Fruit fly (Drosophila melanogaster) whole organism, embryonic: ENCODE data around the gene CSN5.

Experiments
- Awh ChIP-seq: fragments of 200-800 bp; sonication (Bioruptor generic); IDR thresholded peaks from 2 replicates; pipeline ENCODE4, ENCODE4 v1.3.6; 2022; ENCODE audit warnings: missing biosample characterization, missing genetic modification characterization
- CG10209 ChIP-seq: fragments of 200-800 bp; sonication (Bioruptor generic); optimal IDR thresholded peaks from 3 replicates; lab custom pipeline; 2017; ENCODE audit warnings: missing biosample characterization, mild to moderate bottlenecking, missing genetic modification characterization, missing genetic modification reagents
- CG11504 ChIP-seq: fragments of 200-800 bp; sonication (Bioruptor generic); optimal IDR thresholded peaks from 3 replicates; lab custom pipeline; 2019; ENCODE audit warnings: missing biosample characterization, mild to moderate bottlenecking, missing genetic modification characterization, moderate library complexity
- CG12299 ChIP-seq: fragments of 200-800 bp; sonication (Bioruptor generic); optimal IDR thresholded peaks from 2 replicates; lab custom pipeline; 2018; ENCODE audit warnings: missing biosample characterization, mild to moderate bottlenecking, missing genetic modification characterization
- CG17359 ChIP-seq: fragments of 200-800 bp; sonication (Bioruptor generic); optimal IDR thresholded peaks from 3 replicates; lab custom pipeline; 2018; ENCODE audit warnings: missing biosample characterization, mild to moderate bottlenecking, missing genetic modification characterization, moderate library complexity
- CG1792 ChIP-seq: fragments of 200-800 bp; sonication (Bioruptor generic); optimal IDR thresholded peaks from 2 replicates; lab custom pipeline; 2016; ENCODE audit warnings: missing biosample characterization, missing genetic modification characterization
- CG2129 ChIP-seq: fragments of 200-800 bp; sonication (Bioruptor generic); IDR thresholded peaks from 2 replicates; pipeline ENCODE4 v1.3.6; 2022; ENCODE audit warnings: missing biosample characterization, missing genetic modification characterization; ENCODE audit not compliant: partially characterized antibody
- CG3065 ChIP-seq: fragments of 200-800 bp; sonication (Bioruptor generic); optimal IDR thresholded peaks from 2 replicates; lab custom pipeline; 2016; ENCODE audit warnings: missing biosample characterization, missing genetic modification characterization
- CG31441 ChIP-seq: fragments of 200-800 bp; sonication (Bioruptor generic); IDR thresholded peaks from 2 replicates; pipeline ENCODE4 v1.3.6; 2022; ENCODE audit warnings: missing biosample characterization, missing genetic modification characterization
- CG3407 ChIP-seq: fragments of 200-800 bp; sonication (Bioruptor generic); optimal IDR thresholded peaks from 2 replicates; lab custom pipeline; 2018; ENCODE audit warnings: missing biosample characterization, mild to moderate bottlenecking, missing genetic modification characterization
- CG3726 ChIP-seq: fragments of 200-800 bp; sonication (Bioruptor generic); IDR thresholded peaks from 3 replicates; pipeline ENCODE4, ENCODE4 v1.3.6; 2022; ENCODE audit warnings: missing biosample characterization, missing genetic modification characterization
- CG8281 ChIP-seq: fragments of 200-800 bp; sonication (Bioruptor generic); optimal IDR thresholded peaks from 2 replicates; lab custom pipeline; 2018; ENCODE audit warnings: missing biosample characterization, mild to moderate bottlenecking, missing genetic modification characterization, moderate library complexity
- CG8359 ChIP-seq: fragments of 200-800 bp; sonication (Bioruptor generic); optimal IDR thresholded peaks from 2 replicates; lab custom pipeline; 2017; ENCODE audit warnings: missing biosample characterization, mild to moderate bottlenecking, missing genetic modification characterization, borderline replicate concordance
- CG8478 ChIP-seq: fragments of >200 bp; optimal IDR thresholded peaks from 2 replicates; lab custom pipeline; 2018
- CG9437 ChIP-seq: fragments of 200-800 bp; sonication (Bioruptor generic); optimal IDR thresholded peaks from 2 replicates; lab custom pipeline; 2018; ENCODE audit warnings: missing biosample characterization, mild to moderate bottlenecking, missing genetic modification characterization
- CG9609 ChIP-seq: fragments of 200-800 bp; sonication (Bioruptor generic); optimal IDR thresholded peaks from 3 replicates; lab custom pipeline; 2016; ENCODE audit warnings: missing biosample characterization, missing genetic modification characterization
- CG9727 ChIP-seq: fragments of 200-800 bp; sonication (Bioruptor generic); optimal IDR thresholded peaks from 3 replicates; lab custom pipeline; 2017; ENCODE audit warnings: missing biosample characterization, mild to moderate bottlenecking, missing genetic modification characterization
- Doc2 ChIP-seq: fragments of 200-800 bp; sonication (Bioruptor generic); IDR thresholded peaks from 2 replicates; pipeline ENCODE4 v1.3.6; 2022; ENCODE audit warnings: missing biosample characterization, missing genetic modification characterization
- Ets65A ChIP-seq: fragments of 200-800 bp; sonication (Bioruptor generic); peaks from one replicate; lab custom pipeline; 2016; ENCODE audit warnings: missing biosample characterization, missing genetic modification characterization
- Ets97D ChIP-seq: fragments of 200-800 bp; sonication (Bioruptor generic); optimal IDR thresholded peaks from 3 replicates; lab custom pipeline; 2016; ENCODE audit warnings: missing biosample characterization, missing genetic modification characterization
- Fer1 ChIP-seq: fragments of 200-800 bp; sonication (Bioruptor generic); optimal IDR thresholded peaks from 2 replicates; lab custom pipeline; 2017; ENCODE audit warnings: missing biosample characterization, mild to moderate bottlenecking, missing genetic modification characterization
- H15 ChIP-seq: fragments of 200-800 bp; sonication (Bioruptor generic); IDR thresholded peaks from 3 replicates; pipeline ENCODE4 v1.3.6; 2022; ENCODE audit warnings: missing biosample characterization, missing genetic modification characterization
- Kr ChIP-seq: fragments of 200-800 bp; sonication (Bioruptor generic); optimal IDR thresholded peaks from 2 replicates; lab custom pipeline; 2017; ENCODE audit warnings: missing biosample characterization, mild to moderate bottlenecking, missing genetic modification characterization
- Lpt ChIP-seq: fragments of >200 bp; optimal IDR thresholded peaks from 2 replicates; lab custom pipeline; 2018; ENCODE audit warnings: missing biosample characterization, missing genetic modification characterization
- Mad ChIP-seq: fragments of 200-800 bp; sonication (Bioruptor generic); optimal IDR thresholded peaks from 2 replicates; lab custom pipeline; 2016; ENCODE audit warnings: missing biosample characterization, missing genetic modification characterization
- Optix ChIP-seq: fragments of 200-800 bp; sonication (Bioruptor generic); IDR thresholded peaks from 3 replicates; pipeline ENCODE4 v1.3.6; 2022; ENCODE audit warnings: missing biosample characterization, missing genetic modification characterization
- PHDP ChIP-seq: fragments of 200-800 bp; sonication (Bioruptor generic); optimal IDR thresholded peaks from 3 replicates; lab custom pipeline; 2018; ENCODE audit warnings: missing biosample characterization, mild to moderate bottlenecking, missing genetic modification characterization, moderate library complexity
- Ravus ChIP-seq: fragments of 200-800 bp; sonication (Bioruptor generic); IDR thresholded peaks from 2 replicates; pipeline ENCODE4 v1.3.6; 2022; ENCODE audit warnings: missing biosample characterization, missing genetic modification characterization
- Sry-β ChIP-seq: fragments of 200-800 bp; sonication (Bioruptor generic); optimal IDR thresholded peaks from 2 replicates; lab custom pipeline; 2018; ENCODE audit warnings: missing biosample characterization, mild to moderate bottlenecking, missing genetic modification characterization, moderate library complexity
- abd-A ChIP-seq: fragments of 200-800 bp; sonication (Bioruptor generic); optimal IDR thresholded peaks from 3 replicates; lab custom pipeline; 2019; ENCODE audit warnings: missing biosample characterization, mild to moderate bottlenecking, missing genetic modification characterization, moderate library complexity
- aop ChIP-seq: fragments of 200-800 bp; sonication (Bioruptor generic); IDR thresholded peaks from 2 replicates; pipeline ENCODE4 v1.3.6; 2022; ENCODE audit warnings: missing biosample characterization, missing genetic modification characterization
- ato ChIP-seq: fragments of 200-800 bp; sonication (Bioruptor generic); IDR thresholded peaks from 2 replicates; pipeline ENCODE4 v1.3.6; 2022; ENCODE audit warnings: missing biosample characterization, missing genetic modification characterization; ENCODE audit not compliant: partially characterized antibody
- chinmo ChIP-seq: fragments of 200-800 bp; sonication (Bioruptor generic); IDR thresholded peaks from 4 replicates; pipeline ENCODE4 v1.3.6; 2022; ENCODE audit warnings: missing biosample characterization, missing genetic modification characterization; ENCODE audit not compliant: partially characterized antibody
- corto ChIP-seq: fragments of 200-800 bp; sonication (Bioruptor generic); optimal IDR thresholded peaks from 2 replicates; lab custom pipeline; 2016; ENCODE audit warnings: missing biosample characterization, mild to moderate bottlenecking, missing genetic modification characterization, moderate library complexity
- dm ChIP-seq: fragments of 200-800 bp; sonication (Bioruptor generic); optimal IDR thresholded peaks from 3 replicates; lab custom pipeline; 2016; ENCODE audit warnings: missing biosample characterization, missing genetic modification characterization
- gce ChIP-seq: fragments of 200-800 bp; sonication (Bioruptor generic); IDR thresholded peaks from 3 replicates; pipeline ENCODE4 v1.3.6; 2022; ENCODE audit warnings: missing biosample characterization, missing genetic modification characterization
- gfzf ChIP-seq: fragments of 200-800 bp; sonication (Bioruptor generic); optimal IDR thresholded peaks from 2 replicates; lab custom pipeline; 2016; ENCODE audit warnings: missing biosample characterization, mild to moderate bottlenecking, missing genetic modification characterization, moderate library complexity
- grau ChIP-seq: fragments of 200-800 bp; optimal IDR thresholded peaks from 3 replicates; lab custom pipeline; 2019; ENCODE audit warnings: missing biosample characterization, mild to moderate bottlenecking, missing genetic modification characterization, moderate library complexity
- gro ChIP-seq: fragments of 200-800 bp; sonication (Bioruptor generic); optimal IDR thresholded peaks from 2 replicates; lab custom pipeline; 2016; ENCODE audit warnings: missing biosample characterization, missing genetic modification characterization
- gsb-n ChIP-seq: fragments of 200-800 bp; sonication (Bioruptor generic); optimal IDR thresholded peaks from 3 replicates; lab custom pipeline; 2018; ENCODE audit warnings: missing biosample characterization, mild to moderate bottlenecking, missing genetic modification characterization
- lbe ChIP-seq: fragments of 200-800 bp; sonication (Bioruptor generic); optimal IDR thresholded peaks from 2 replicates; lab custom pipeline; 2016; ENCODE audit warnings: missing biosample characterization, mild to moderate bottlenecking, missing genetic modification characterization
- lmd ChIP-seq: fragments of 200-800 bp; sonication (Bioruptor generic); IDR thresholded peaks from 2 replicates; pipeline ENCODE4 v1.3.6; 2022; ENCODE audit warnings: missing biosample characterization, missing genetic modification characterization
- lov ChIP-seq, 2 experiments: fragments of 200-800 bp in 1 of 2; fragments of >200 bp in 1 of 2; sonication (Bioruptor generic) in 1 of 2; IDR thresholded peaks in 1 of 2; optimal IDR thresholded peaks in 1 of 2; 2 replicates in 1 of 2; 3 replicates in 1 of 2; pipeline versions ENCODE4 v1.3.6 to Lab custom; 2017 to 2022; ENCODE audit warnings: missing biosample characterization in 1 of 2, missing genetic modification characterization in 1 of 2
- pho ChIP-seq: fragments of 200-800 bp; sonication (Bioruptor generic); optimal IDR thresholded peaks from 2 replicates; lab custom pipeline; 2016; ENCODE audit warnings: missing biosample characterization, missing genetic modification characterization
- pnt ChIP-seq: fragments of 200-800 bp; sonication (Bioruptor generic); optimal IDR thresholded peaks from 3 replicates; lab custom pipeline; 2016; ENCODE audit warnings: missing biosample characterization, missing genetic modification characterization
- sc ChIP-seq, 3 experiments: fragments of >200 bp in 2 of 3; fragments of 200-800 bp in 1 of 3; sonication (Bioruptor generic) in 1 of 3; optimal IDR thresholded peaks; 2 replicates in 2 of 3; 3 replicates in 1 of 3; lab custom pipeline; 2017; ENCODE audit warnings: mild to moderate bottlenecking in 1 of 3, missing biosample characterization in 1 of 3, missing genetic modification characterization in 1 of 3, missing genetic modification reagents in 1 of 3
- slou ChIP-seq: fragments of 200-800 bp; sonication (Bioruptor generic); optimal IDR thresholded peaks from 3 replicates; lab custom pipeline; 2016; ENCODE audit warnings: missing biosample characterization, missing genetic modification characterization
- sqz ChIP-seq: fragments of 200-800 bp; sonication (Bioruptor generic); optimal IDR thresholded peaks from 3 replicates; lab custom pipeline; 2018; ENCODE audit warnings: missing biosample characterization, mild to moderate bottlenecking, missing genetic modification characterization
- trem ChIP-seq: fragments of 200-800 bp; optimal IDR thresholded peaks from 3 replicates; lab custom pipeline; 2019; ENCODE audit warnings: missing biosample characterization, mild to moderate bottlenecking, missing genetic modification characterization, moderate library complexity
- unpg ChIP-seq: fragments of 200-800 bp; sonication (Bioruptor generic); optimal IDR thresholded peaks from 3 replicates; lab custom pipeline; 2018; ENCODE audit warnings: missing biosample characterization, mild to moderate bottlenecking, missing genetic modification characterization, moderate library complexity

CSN5 gene

dm6 chr3R:16432665-16433065 lies 37.2 kb upstream of the CSN5 start, which contains the start of gene Fntb (continued):
- TF ChIP-seq CG8359 (GFP tag; lab: Kevin White, UChicago) (no peak), ato (no peak), lov (optimal IDR thresholded peaks at IDR 0.05; lab: Kevin White, UChicago) (no peak), lov (GFP tag; IDR thresholded peaks at IDR 0.05; lab: Robert Waterston, UW) (no peak), lbe (GFP tag; lab: Kevin White, UChicago) (peak; percentile 35), Kr (GFP tag; lab: Kevin White, UChicago) (no peak), CG9437 (peak; percentile 64), aop (GFP tag; lab: Robert Waterston, UW) (no peak), CG31441 (GFP tag; lab: Robert Waterston, UW) (peak; percentile 86), CG12299 (tag; lab: Kevin White, UChicago) (peak; percentile 48), Fer1 (GFP tag; lab: Kevin White, UChicago) (peak; percentile 73), CG3726 (no peak), slou (GFP tag; lab: Kevin White, UChicago) (peak; percentile 12), Mad (GFP tag; lab: Kevin White, UChicago) (peak; percentile 37), PHDP (tag; lab: Kevin White, UChicago) (peak; percentile 81), Ravus (no peak), Ets65A (peak; percentile 95), CG1792 (GFP tag; lab: Kevin White, UChicago) (no peak), dm (GFP tag; lab: Kevin White, UChicago) (no peak), Optix (no peak), Sry-β (GFP tag; lab: Kevin White, UChicago) (peak; percentile 68), H15 (GFP tag; lab: Robert Waterston, UW) (no peak), Awh (GFP tag; lab: Robert Waterston, UW) (0 out of 2 replicates have a peak, but pooled peaks have one; percentile 51), Doc2 (no peak), CG9727 (GFP tag; lab: Kevin White, UChicago) (peak; percentile 65), Ets97D (GFP tag; lab: Kevin White, UChicago) (peak; percentile 23), unpg (peak; percentile 83), Lpt (GFP tag; lab: Kevin White, UChicago) (no peak), CG8281 (tag; lab: Kevin White, UChicago) (no peak), grau (tag; lab: Kevin White, UChicago) (peak; percentile 79), pho (peak; percentile 20), gfzf (no peak), CG2129 (no peak), corto (GFP tag; lab: Kevin White, UChicago) (no peak), CG9609 (GFP tag; lab: Kevin White, UChicago) (peak; percentile 5), CG3065 (GFP tag; lab: Kevin White, UChicago) (peak; percentile 2), chinmo (no peak), CG8478 (lab: Kevin White, UChicago) (no peak), gce (GFP tag; lab: Robert Waterston, UW) (0 out of 3 replicates have a peak, but pooled peaks have one; percentile 46), CG3407 (GFP tag; lab: Kevin White, UChicago) (peak; percentile 28), sqz (no peak), gsb-n (no peak), abd-A (tag; lab: Kevin White, UChicago) (no peak), CG17359 (tag; lab: Kevin White, UChicago) (peak; percentile 79), gro (no peak), lmd (GFP tag; lab: Robert Waterston, UW) (peak; percentile 63; the same call in 1 of the 2 replicates), trem (tag; lab: Kevin White, UChicago) (peak; percentile 74), CG10209 (GFP tag; lab: Kevin White, UChicago) (peak; percentile 73), pnt (GFP tag; lab: Kevin White, UChicago) (no peak), sc (optimal IDR thresholded peaks at IDR 0.05; lab: Kevin White, UChicago) (no peak), sc (GFP tag; optimal IDR thresholded peaks at IDR 0.05; lab: Kevin White, UChicago) (peak; percentile 39), CG11504 (tag; lab: Kevin White, UChicago) (no peak)
